Worm (Caenorhabditis elegans) whole organism, L2 larva: ENCODE measurements around the gene Y38E10A.28.

Source experiments
- alr-1 ChIP-seq: fragments of 150-350 bp; optimal IDR thresholded peaks from 2 replicates; lab custom pipeline; 2014; ENCODE audit warnings: missing biosample characterization, missing genetic modification characterization
- aly-2 ChIP-seq: fragments of 150-350 bp; optimal IDR thresholded peaks from 2 replicates; lab custom pipeline; 2014; ENCODE audit warnings: missing biosample characterization, missing genetic modification characterization
- ama-1 ChIP-seq: fragments of 150-350 bp; optimal IDR thresholded peaks from 2 replicates; lab custom pipeline; 2018; ENCODE audit warnings: inconsistent platforms
- ceh-16 ChIP-seq: fragments of 150-350 bp; optimal IDR thresholded peaks from 2 replicates; lab custom pipeline; 2014; ENCODE audit warnings: missing biosample characterization, missing genetic modification characterization
- elt-1 ChIP-seq: fragments of 150-350 bp; optimal IDR thresholded peaks from 2 replicates; lab custom pipeline; 2014; ENCODE audit warnings: missing biosample characterization, missing genetic modification characterization
- lin-13 ChIP-seq: fragments of 150-350 bp; optimal IDR thresholded peaks from 2 replicates; lab custom pipeline; 2014; ENCODE audit warnings: missing biosample characterization, missing genetic modification reagents, missing genetic modification characterization
- lsy-2 ChIP-seq, 2 experiments: fragments of 150-350 bp in 1 of 2; sonication (generic microtip) in 1 of 2; optimal IDR thresholded peaks; 2 replicates each; lab custom pipeline; 2014 to 2017; ENCODE audit warnings: missing biosample characterization in 2 of 2, missing genetic modification characterization in 2 of 2
- mdl-1 ChIP-seq, 2 experiments: fragments of 150-350 bp in 1 of 2; sonication (generic microtip) in 1 of 2; optimal IDR thresholded peaks; 2 replicates each; lab custom pipeline; 2017; ENCODE audit warnings: missing biosample characterization in 2 of 2, missing genetic modification characterization in 2 of 2
- nhr-11 ChIP-seq: fragments of 150-350 bp; optimal IDR thresholded peaks from 2 replicates; lab custom pipeline; 2014; ENCODE audit warnings: missing biosample characterization, missing genetic modification characterization
- nhr-12 ChIP-seq: fragments of 150-350 bp; optimal IDR thresholded peaks from 2 replicates; lab custom pipeline; 2014; ENCODE audit warnings: missing biosample characterization, missing genetic modification characterization
- nhr-237 ChIP-seq: fragments of 150-350 bp; optimal IDR thresholded peaks from 2 replicates; lab custom pipeline; 2014; ENCODE audit warnings: missing biosample characterization, missing genetic modification characterization
- sem-4 ChIP-seq: fragments of 150-350 bp; optimal IDR thresholded peaks from 2 replicates; lab custom pipeline; 2014; ENCODE audit warnings: missing biosample characterization, missing genetic modification reagents, missing genetic modification characterization

- TF ChIP-seq lsy-2 (tag; optimal IDR thresholded peaks at IDR 0.05; lab: Kevin White, UChicago) (no peak), elt-1 (tag; lab: Kevin White, UChicago) (no peak), ama-1 (no peak), nhr-237 (tag; lab: Kevin White, UChicago) (no peak), sem-4 (no peak), lin-13 (GFP tag; lab: Kevin White, UChicago) (no peak), aly-2 (tag; lab: Kevin White, UChicago) (no peak), alr-1 (tag; lab: Kevin White, UChicago) (no peak), nhr-12 (no peak), ceh-16 (tag; lab: Kevin White, UChicago) (no peak), mdl-1 (tag; optimal IDR thresholded peaks at IDR 0.05; lab: Kevin White, UChicago) (no peak), nhr-11 (tag; lab: Kevin White, UChicago) (no peak)
Observed at ce11 chrII:12612218-12612617, 17.3 kb upstream of the Y38E10A.28 start, which contains the start of gene nspe-4.
